Fruit fly (Drosophila melanogaster) whole organism, prepupa: ENCODE results near the gene CG9175.

Experiments used
- CG10631 ChIP-seq: fragments of 200-800 bp; sonication (Bioruptor generic); optimal IDR thresholded peaks from 2 replicates; lab custom pipeline; 2016; ENCODE audit warnings: missing biosample characterization, missing genetic modification characterization
- CG11294 ChIP-seq: fragments of 200-800 bp; sonication (Bioruptor generic); IDR thresholded peaks from 2 replicates; pipeline ENCODE4 v1.3.6; 2022; ENCODE audit warnings: missing biosample characterization, missing genetic modification characterization
- CG11902 ChIP-seq: fragments of 200-800 bp; sonication (Bioruptor generic); optimal IDR thresholded peaks from 3 replicates; lab custom pipeline; 2016; ENCODE audit warnings: missing biosample characterization, missing genetic modification characterization
- CG1621 ChIP-seq: fragments of 200-800 bp; sonication (Bioruptor generic); optimal IDR thresholded peaks from 3 replicates; lab custom pipeline; 2018; ENCODE audit warnings: missing biosample characterization, mild to moderate bottlenecking, missing genetic modification characterization
- CG3032 ChIP-seq: fragments of 200-800 bp; optimal IDR thresholded peaks from 2 replicates; lab custom pipeline; 2019; ENCODE audit warnings: missing biosample characterization, mild to moderate bottlenecking, missing genetic modification characterization, moderate library complexity
- CG32006 ChIP-seq: fragments of 200-800 bp; sonication (Bioruptor generic); optimal IDR thresholded peaks from 3 replicates; lab custom pipeline; 2017; ENCODE audit warnings: missing biosample characterization, mild to moderate bottlenecking, missing genetic modification characterization
- CG3919 ChIP-seq: fragments of 200-800 bp; sonication (Bioruptor generic); optimal IDR thresholded peaks from 3 replicates; lab custom pipeline; 2016; ENCODE audit warnings: missing biosample characterization, missing genetic modification characterization
- CG6163 ChIP-seq: fragments of 200-800 bp; sonication (Bioruptor generic); IDR thresholded peaks from 3 replicates; pipeline ENCODE4 v1.3.6; 2022; ENCODE audit warnings: missing biosample characterization, missing genetic modification characterization
- CG6276 ChIP-seq: fragments of 200-800 bp; sonication (Bioruptor generic); optimal IDR thresholded peaks from 2 replicates; lab custom pipeline; 2017; ENCODE audit warnings: missing biosample characterization, mild to moderate bottlenecking, missing genetic modification characterization
- CG6792 ChIP-seq: fragments of 200-800 bp; sonication (Bioruptor generic); optimal IDR thresholded peaks from 3 replicates; lab custom pipeline; 2016; ENCODE audit warnings: missing biosample characterization, missing genetic modification characterization
- CG6854 ChIP-seq: fragments of 200-800 bp; sonication (Bioruptor generic); optimal IDR thresholded peaks from 2 replicates; lab custom pipeline; 2017; ENCODE audit warnings: missing biosample characterization, mild to moderate bottlenecking, missing genetic modification characterization
- CG7368 ChIP-seq: fragments of 200-800 bp; sonication (Bioruptor generic); optimal IDR thresholded peaks from 3 replicates; lab custom pipeline; 2016; ENCODE audit warnings: missing biosample characterization, missing genetic modification characterization
- CG8119 ChIP-seq: fragments of 200-800 bp; sonication (Bioruptor generic); IDR thresholded peaks from 3 replicates; pipeline ENCODE4 v1.3.6; 2022; ENCODE audit warnings: missing biosample characterization, missing genetic modification characterization
- CG8319 ChIP-seq: fragments of 200-800 bp; sonication (Bioruptor generic); optimal IDR thresholded peaks from 3 replicates; lab custom pipeline; 2016; ENCODE audit warnings: missing biosample characterization, missing genetic modification characterization
- CG9139 ChIP-seq: fragments of 200-800 bp; sonication (Bioruptor generic); optimal IDR thresholded peaks from 3 replicates; lab custom pipeline; 2017; ENCODE audit warnings: missing biosample characterization, mild to moderate bottlenecking, missing genetic modification characterization
- Eip75B ChIP-seq: fragments of 200-800 bp; sonication (Bioruptor generic); optimal IDR thresholded peaks from 3 replicates; lab custom pipeline; 2016; ENCODE audit warnings: missing biosample characterization, missing genetic modification characterization
- Eip78C ChIP-seq: fragments of 200-800 bp; sonication (Bioruptor generic); peaks from one replicate; lab custom pipeline; 2016; ENCODE audit warnings: missing biosample characterization, missing genetic modification characterization
- Eip93F ChIP-seq: fragments of 200-800 bp; sonication (Bioruptor generic); optimal IDR thresholded peaks from 2 replicates; lab custom pipeline; 2016; ENCODE audit warnings: missing biosample characterization, mild to moderate bottlenecking, missing genetic modification characterization
- Ets21C ChIP-seq: fragments of 200-800 bp; sonication (Bioruptor generic); optimal IDR thresholded peaks from 3 replicates; lab custom pipeline; 2016; ENCODE audit warnings: missing biosample characterization, missing genetic modification characterization
- Hr4 ChIP-seq: fragments of 200-800 bp; sonication (Bioruptor generic); optimal IDR thresholded peaks from 3 replicates; lab custom pipeline; 2016; ENCODE audit warnings: missing biosample characterization, missing genetic modification characterization
- Lpt ChIP-seq: fragments of 200-800 bp; sonication (Bioruptor generic); optimal IDR thresholded peaks from 3 replicates; lab custom pipeline; 2016; ENCODE audit warnings: missing biosample characterization, missing genetic modification characterization
- OdsH ChIP-seq: fragments of 200-800 bp; sonication (Bioruptor generic); optimal IDR thresholded peaks from 3 replicates; lab custom pipeline; 2016; ENCODE audit warnings: missing biosample characterization, missing genetic modification characterization
- Smox ChIP-seq: fragments of 200-800 bp; sonication (Bioruptor generic); optimal IDR thresholded peaks from 3 replicates; lab custom pipeline; 2016; ENCODE audit warnings: missing biosample characterization, missing genetic modification characterization
- Sox14 ChIP-seq: fragments of 200-800 bp; sonication (Bioruptor generic); optimal IDR thresholded peaks from 3 replicates; lab custom pipeline; 2016; ENCODE audit warnings: missing biosample characterization, missing genetic modification characterization
- Sox15 ChIP-seq: fragments of 200-800 bp; sonication (Bioruptor generic); optimal IDR thresholded peaks from 3 replicates; lab custom pipeline; 2016; ENCODE audit warnings: missing biosample characterization, missing genetic modification characterization
- achi ChIP-seq: fragments of 200-800 bp; sonication (Bioruptor generic); optimal IDR thresholded peaks from 3 replicates; lab custom pipeline; 2016; ENCODE audit warnings: missing biosample characterization, missing genetic modification characterization
- acj6 ChIP-seq: fragments of 200-800 bp; sonication (Bioruptor generic); optimal IDR thresholded peaks from 3 replicates; lab custom pipeline; 2016; ENCODE audit warnings: missing biosample characterization, missing genetic modification characterization
- cyc ChIP-seq: fragments of 200-800 bp; sonication (Bioruptor generic); optimal IDR thresholded peaks from 3 replicates; lab custom pipeline; 2016; ENCODE audit warnings: missing biosample characterization, missing genetic modification characterization
- dac ChIP-seq: fragments of 200-800 bp; sonication (Bioruptor generic); optimal IDR thresholded peaks from 2 replicates; lab custom pipeline; 2017; ENCODE audit warnings: missing biosample characterization, mild to moderate bottlenecking, missing genetic modification characterization
- dsx ChIP-seq: fragments of 200-800 bp; optimal IDR thresholded peaks from 3 replicates; lab custom pipeline; 2019; ENCODE audit warnings: missing biosample characterization, mild to moderate bottlenecking, missing genetic modification characterization, moderate library complexity; ENCODE audit not compliant: poor library complexity, severe bottlenecking
- eg ChIP-seq: fragments of 200-800 bp; sonication (Bioruptor generic); IDR thresholded peaks from 3 replicates; pipeline ENCODE4 v1.3.6; 2022; ENCODE audit warnings: missing biosample characterization, missing genetic modification characterization
- esn ChIP-seq: fragments of 200-800 bp; sonication (Bioruptor generic); optimal IDR thresholded peaks from 2 replicates; lab custom pipeline; 2016; ENCODE audit warnings: missing biosample characterization, mild to moderate bottlenecking, missing genetic modification characterization, moderate library complexity
- fd59A ChIP-seq: fragments of 200-800 bp; sonication (Bioruptor generic); optimal IDR thresholded peaks from 2 replicates; lab custom pipeline; 2017; ENCODE audit warnings: missing biosample characterization, mild to moderate bottlenecking, missing genetic modification characterization, missing genetic modification reagents
- fd85E ChIP-seq: fragments of 200-800 bp; sonication (Bioruptor generic); optimal IDR thresholded peaks from 3 replicates; lab custom pipeline; 2016; ENCODE audit warnings: missing biosample characterization, missing genetic modification characterization
- fkh ChIP-seq: fragments of 200-800 bp; sonication (Bioruptor generic); optimal IDR thresholded peaks from 3 replicates; lab custom pipeline; 2017; ENCODE audit warnings: missing biosample characterization, mild to moderate bottlenecking, missing genetic modification characterization, moderate library complexity
- lz ChIP-seq: fragments of 200-800 bp; sonication (Bioruptor generic); optimal IDR thresholded peaks from 3 replicates; lab custom pipeline; 2016; ENCODE audit warnings: missing biosample characterization, missing genetic modification characterization
- net ChIP-seq: fragments of 200-800 bp; sonication (Bioruptor generic); optimal IDR thresholded peaks from 3 replicates; lab custom pipeline; 2016; ENCODE audit warnings: missing biosample characterization, missing genetic modification characterization
- salr ChIP-seq, 2 experiments: fragments of 200-800 bp; sonication (Bioruptor generic); optimal IDR thresholded peaks; 3 replicates each; lab custom pipeline; 2016 to 2018; ENCODE audit warnings: missing biosample characterization in 2 of 2, missing genetic modification characterization in 2 of 2, mild to moderate bottlenecking in 1 of 2
- svp ChIP-seq: fragments of 200-800 bp; sonication (Bioruptor generic); peaks from one replicate; lab custom pipeline; 2016; ENCODE audit warnings: missing biosample characterization, missing genetic modification characterization
- vri ChIP-seq: fragments of 200-800 bp; sonication (Bioruptor generic); optimal IDR thresholded peaks from 3 replicates; lab custom pipeline; 2016; ENCODE audit warnings: missing biosample characterization, mild to moderate bottlenecking, missing genetic modification characterization

Gene CG9175

DNA sequence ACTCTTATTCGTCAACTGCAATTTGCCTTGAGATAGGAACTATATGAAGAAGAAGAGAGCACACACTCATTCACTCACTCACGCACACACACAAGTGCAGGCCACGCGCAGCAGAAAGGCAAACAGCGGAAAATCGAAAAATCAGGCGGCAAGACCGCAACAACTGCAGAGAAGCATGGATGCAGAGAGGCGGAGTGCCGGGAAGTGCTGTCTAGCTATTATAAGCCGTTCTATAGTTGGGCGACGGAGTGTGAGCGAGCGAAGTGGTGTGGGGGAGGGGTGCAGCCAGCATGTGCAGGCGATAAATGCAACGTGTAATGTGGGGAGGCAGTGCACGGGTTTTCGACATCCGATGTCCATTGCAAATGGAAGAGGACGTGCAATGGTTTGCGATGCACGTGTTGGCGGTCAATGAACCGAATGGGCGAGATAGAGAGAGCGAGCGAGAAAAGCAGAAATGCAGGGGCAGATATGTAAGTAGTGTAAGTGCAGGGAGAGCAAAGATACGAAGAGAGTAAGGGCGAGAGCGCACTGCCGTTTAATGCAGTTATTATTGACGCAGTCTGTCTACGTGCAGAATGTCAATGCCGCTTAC lies 19.9 kb downstream of the CG9175 start (continued):
- TF ChIP-seq CG1621 = peak; percentile 25
- TF ChIP-seq esn = peak; percentile 3
- TF ChIP-seq fd85E (GFP tag; lab: Kevin White, UChicago) = no peak
- TF ChIP-seq CG3032 (tag; lab: Kevin White, UChicago) = no peak
- peak; percentile 21 for TF ChIP-seq CG6276
- no peak for TF ChIP-seq eg (GFP tag; lab: Robert Waterston, UW)
- TF ChIP-seq Eip93F (GFP tag; lab: Kevin White, UChicago) = no peak
- no peak for TF ChIP-seq Sox15
- TF ChIP-seq Hr4 (GFP tag; lab: Kevin White, UChicago) = no peak
- peak; percentile 50 for TF ChIP-seq CG6854
- TF ChIP-seq Eip75B (GFP tag; lab: Kevin White, UChicago) = peak; percentile 86
- TF ChIP-seq OdsH = no peak
- no peak for TF ChIP-seq CG8119 (GFP tag; lab: Robert Waterston, UW)
- no peak for TF ChIP-seq acj6 (GFP tag; lab: Kevin White, UChicago)
- TF ChIP-seq CG10631 (GFP tag; lab: Kevin White, UChicago) = no peak
- no peak for TF ChIP-seq Smox (GFP tag; lab: Kevin White, UChicago)
- peak; percentile 75 for TF ChIP-seq Lpt (GFP tag; lab: Kevin White, UChicago)
- TF ChIP-seq fd59A (GFP tag; lab: Kevin White, UChicago) = no peak
- TF ChIP-seq net (GFP tag; lab: Kevin White, UChicago) = peak; percentile 16
- TF ChIP-seq achi (GFP tag; lab: Kevin White, UChicago) = no peak
- no peak for TF ChIP-seq salr (GFP tag; optimal IDR thresholded peaks at IDR 0.05; lab: Kevin White, UChicago)
- TF ChIP-seq CG9139 (GFP tag; lab: Kevin White, UChicago) = no peak
- no peak for TF ChIP-seq CG8319 (GFP tag; lab: Kevin White, UChicago)
- TF ChIP-seq CG11294 (GFP tag; lab: Robert Waterston, UW) = no peak
- no peak for TF ChIP-seq CG3919 (GFP tag; lab: Kevin White, UChicago)
- TF ChIP-seq dac (GFP tag; lab: Kevin White, UChicago) = no peak
- TF ChIP-seq CG7368 = peak; percentile 29
- TF ChIP-seq lz (GFP tag; lab: Kevin White, UChicago) = no peak
- TF ChIP-seq Ets21C (GFP tag; lab: Kevin White, UChicago) = no peak

dm6 chr2L:6077632-6078031 lies 21.1 kb downstream of the CG9175 start:
- TF ChIP-seq CG11902 (GFP tag; lab: Kevin White, UChicago) = no peak
- no peak for TF ChIP-seq dsx (GFP tag; lab: Kevin White, UChicago)
- TF ChIP-seq, all 60 proteins: peak for 0

dm6 chr2L:6076829-6077364 lies 21.9 kb downstream of the CG9175 start:
- no peak for TF ChIP-seq acj6 (GFP tag; lab: Kevin White, UChicago)
- TF ChIP-seq svp (GFP tag; lab: Kevin White, UChicago) = peak; percentile 42
- TF ChIP-seq, all 60 proteins: peak for 1

DNA sequence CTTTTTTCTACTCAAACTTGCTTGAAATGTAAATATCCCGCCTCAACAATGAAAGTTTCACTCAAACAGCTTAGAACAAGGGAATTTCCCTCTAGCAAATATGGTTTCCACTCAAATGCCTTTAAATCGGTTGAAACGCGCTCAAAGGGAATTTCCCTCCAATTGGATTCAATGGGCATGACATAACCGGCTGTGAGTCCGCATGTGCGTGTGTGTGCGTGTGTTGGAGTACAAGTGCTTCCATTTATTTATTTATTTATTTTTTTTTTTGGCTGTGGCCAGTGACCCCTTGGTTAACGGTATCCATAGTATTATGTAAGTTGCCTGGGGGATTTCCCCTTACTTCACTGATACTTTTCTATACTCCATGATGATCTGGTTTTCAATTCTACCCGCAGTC lies 22.6 kb downstream of the CG9175 start:
- TF ChIP-seq CG6163 (GFP tag; lab: Robert Waterston, UW) (no peak), CG32006 (GFP tag; lab: Kevin White, UChicago) (no peak), Sox14 (GFP tag; lab: Kevin White, UChicago) (no peak), CG8119 (GFP tag; lab: Robert Waterston, UW) (no peak), cyc (GFP tag; lab: Kevin White, UChicago) (no peak), Eip78C (GFP tag; lab: Kevin White, UChicago) (peak; percentile 11), CG3919 (GFP tag; lab: Kevin White, UChicago) (no peak), dsx (GFP tag; lab: Kevin White, UChicago) (no peak), CG11902 (GFP tag; lab: Kevin White, UChicago) (no peak), Ets21C (GFP tag; lab: Kevin White, UChicago) (no peak), CG6276 (peak; percentile 50), fkh (GFP tag; lab: Kevin White, UChicago) (peak; percentile 39), fd85E (GFP tag; lab: Kevin White, UChicago) (no peak), Eip93F (GFP tag; lab: Kevin White, UChicago) (no peak), vri (GFP tag; lab: Kevin White, UChicago) (peak; percentile 62), CG6792 (GFP tag; lab: Kevin White, UChicago) (no peak)
